Worm (Caenorhabditis elegans) whole organism, L4 larva: ENCODE data around the gene F10D2.8.

Experiments used
- T26A8.4 ChIP-seq: fragments of 200-800 bp; sonication (Bioruptor generic); IDR thresholded peaks from 2 replicates; pipeline ENCODE4 v1.3.6; 2022; ENCODE audit warnings: missing genetic modification characterization, missing compliant biosample characterization
- aly-2 ChIP-seq: sonication (generic microtip); optimal IDR thresholded peaks from 2 replicates; lab custom pipeline; 2018; ENCODE audit warnings: missing biosample characterization, missing genetic modification characterization
- ama-1 ChIP-seq: fragments of 150-350 bp; optimal IDR thresholded peaks from 2 replicates; lab custom pipeline; 2014; ENCODE audit warnings: inconsistent platforms, mixed read lengths
- cey-2 ChIP-seq: sonication (generic microtip); optimal IDR thresholded peaks from 3 replicates; lab custom pipeline; 2017; ENCODE audit warnings: missing genetic modification characterization, mild to moderate bottlenecking, missing compliant biosample characterization, antibody characterized with exemption, borderline replicate concordance; ENCODE audit not compliant: insufficient read depth
- daf-12 ChIP-seq: fragments of 150-350 bp; optimal IDR thresholded peaks from 2 replicates; lab custom pipeline; 2014; ENCODE audit warnings: missing biosample characterization, missing genetic modification reagents, missing genetic modification characterization
- dpl-1 ChIP-seq: fragments of 150-350 bp; optimal IDR thresholded peaks from 2 replicates; lab custom pipeline; 2014; ENCODE audit warnings: missing biosample characterization, missing genetic modification reagents, missing genetic modification characterization
- hmg-1.1 ChIP-seq: fragments of 200-800 bp; sonication (Bioruptor generic); IDR thresholded peaks from 2 replicates; pipeline ENCODE4 v1.3.6; 2022; ENCODE audit warnings: missing genetic modification reagents, missing genetic modification characterization, missing compliant biosample characterization
- lir-3 ChIP-seq: sonication (generic microtip); optimal IDR thresholded peaks from 2 replicates; lab custom pipeline; 2016; ENCODE audit warnings: mild to moderate bottlenecking, missing genetic modification characterization, missing compliant biosample characterization
- nhr-10 ChIP-seq: fragments of 150-350 bp; optimal IDR thresholded peaks from 2 replicates; lab custom pipeline; 2014; ENCODE audit warnings: missing biosample characterization, missing genetic modification characterization
- skn-1 ChIP-seq: fragments of 150-350 bp; optimal IDR thresholded peaks from 2 replicates; lab custom pipeline; 2014; ENCODE audit warnings: missing biosample characterization, missing genetic modification characterization
- snpc-1.2 ChIP-seq: fragments of 200-800 bp; sonication (Bioruptor generic); IDR thresholded peaks from 2 replicates; pipeline ENCODE4 v1.3.6; 2022; ENCODE audit warnings: missing genetic modification reagents, missing genetic modification characterization, missing compliant biosample characterization
- unc-62 ChIP-seq, 3 experiments: fragments of 150-350 bp in 1 of 3; sonication (generic microtip); optimal IDR thresholded peaks in 2 of 3; peaks in 1 of 3; 1 replicate in 1 of 3; 2 replicates in 2 of 3; lab custom pipeline; 2014 to 2017; ENCODE audit warnings: missing biosample characterization in 3 of 3, missing genetic modification characterization in 3 of 3, missing genetic modification reagents in 3 of 3, missing genotype in 1 of 3

DNA sequence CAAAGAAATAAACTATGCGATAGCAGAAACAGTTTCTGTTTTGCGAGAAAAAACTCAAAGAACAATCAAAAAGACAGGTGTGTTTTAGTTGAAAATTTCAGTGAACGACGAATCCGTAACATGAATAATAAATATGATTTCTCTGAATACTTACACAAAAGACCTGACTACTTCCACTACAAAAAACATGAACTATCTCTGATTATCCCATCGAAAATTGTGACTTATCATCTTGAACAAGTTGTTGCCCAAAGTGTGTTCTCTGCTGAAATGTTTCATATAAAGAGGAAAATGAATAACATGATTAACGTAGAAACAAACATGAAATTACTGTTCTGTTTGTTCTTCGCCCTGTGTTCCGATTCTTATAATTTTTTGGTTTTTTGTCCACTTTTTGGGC, 16.2 kb upstream of the F10D2.8 start, which contains the start of gene ugt-36:
- no peak for TF ChIP-seq cey-2 (tag; lab: Kevin White, UChicago)
- no peak for TF ChIP-seq daf-12 (tag; lab: Kevin White, UChicago)
- no peak for TF ChIP-seq snpc-1.2
- no peak for TF ChIP-seq aly-2
- TF ChIP-seq ama-1 (lab: Kevin White, UChicago): no peak
- TF ChIP-seq nhr-10: no peak
- no peak for TF ChIP-seq dpl-1 (GFP tag; lab: Kevin White, UChicago)
- no peak for TF ChIP-seq skn-1 (tag; lab: Kevin White, UChicago)
- TF ChIP-seq unc-62 (GFP tag; optimal IDR thresholded peaks at IDR 0.05 in 1 of 2; lab: Kevin White, UChicago): no peak
- no peak for TF ChIP-seq unc-62 (tag; optimal IDR thresholded peaks at IDR 0.05; lab: Kevin White, UChicago)
- no peak for TF ChIP-seq hmg-1.1 (GFP tag; lab: Robert Waterston, UW)
- no peak for TF ChIP-seq lir-3 (tag; lab: Kevin White, UChicago)
- TF ChIP-seq T26A8.4: no peak
